Fruit fly (Drosophila melanogaster) whole organism, embryonic: ENCODE measurements around the gene CG33298.

ENCODE experiments used
- CG10979 ChIP-seq: fragments of 200-800 bp; sonication (Bioruptor generic); optimal IDR thresholded peaks from 2 replicates; lab custom pipeline; 2018; ENCODE audit warnings: missing biosample characterization, mild to moderate bottlenecking, missing genetic modification characterization, moderate library complexity
- CG12071 ChIP-seq: fragments of 200-800 bp; sonication (Bioruptor generic); optimal IDR thresholded peaks from 3 replicates; lab custom pipeline; 2018; ENCODE audit warnings: missing biosample characterization, mild to moderate bottlenecking, missing genetic modification characterization
- CG12769 ChIP-seq: fragments of 200-800 bp; sonication (Bioruptor generic); optimal IDR thresholded peaks from 2 replicates; lab custom pipeline; 2019; ENCODE audit warnings: missing biosample characterization, mild to moderate bottlenecking, missing genetic modification characterization, moderate library complexity
- CG13296 ChIP-seq: fragments of 200-800 bp; sonication (Bioruptor generic); optimal IDR thresholded peaks from 3 replicates; lab custom pipeline; 2018; ENCODE audit warnings: missing biosample characterization, mild to moderate bottlenecking, missing genetic modification characterization
- CG14441 ChIP-seq: fragments of 200-800 bp; sonication (Bioruptor generic); IDR thresholded peaks from 2 replicates; pipeline ENCODE4 v1.3.6; 2022; ENCODE audit warnings: missing biosample characterization, missing genetic modification characterization
- CG15073 ChIP-seq: fragments of 200-800 bp; sonication (Bioruptor generic); optimal IDR thresholded peaks from 2 replicates; lab custom pipeline; 2016; ENCODE audit warnings: missing biosample characterization, missing genetic modification characterization
- CG1647 ChIP-seq: fragments of 200-800 bp; sonication (Bioruptor generic); optimal IDR thresholded peaks from 3 replicates; lab custom pipeline; 2016; ENCODE audit warnings: missing biosample characterization, missing genetic modification characterization
- CG17361 ChIP-seq: fragments of 200-800 bp; sonication (Bioruptor generic); IDR thresholded peaks from 3 replicates; pipeline ENCODE4 v1.3.6; 2022; ENCODE audit warnings: missing biosample characterization, missing genetic modification characterization
- CG17385 ChIP-seq: fragments of 200-800 bp; sonication (Bioruptor generic); optimal IDR thresholded peaks from 3 replicates; lab custom pipeline; 2018; ENCODE audit warnings: missing biosample characterization, mild to moderate bottlenecking, missing genetic modification characterization
- CG2712 ChIP-seq: fragments of 200-800 bp; optimal IDR thresholded peaks from 3 replicates; lab custom pipeline; 2019; ENCODE audit warnings: missing biosample characterization, mild to moderate bottlenecking, missing genetic modification characterization, moderate library complexity
- CG31224 ChIP-seq: fragments of 200-800 bp; sonication (Bioruptor generic); IDR thresholded peaks from 2 replicates; pipeline ENCODE4 v1.3.6; 2022; ENCODE audit warnings: missing biosample characterization, missing genetic modification characterization
- CG31388 ChIP-seq: fragments of 200-800 bp; sonication (Bioruptor generic); optimal IDR thresholded peaks from 2 replicates; lab custom pipeline; 2016; ENCODE audit warnings: missing biosample characterization, missing genetic modification characterization
- CG31441 ChIP-seq: fragments of 200-800 bp; sonication (Bioruptor generic); IDR thresholded peaks from 2 replicates; pipeline ENCODE4 v1.3.6; 2022; ENCODE audit warnings: missing biosample characterization, missing genetic modification characterization
- CG32767 ChIP-seq: fragments of 200-800 bp; sonication (Bioruptor generic); IDR thresholded peaks from 2 replicates; pipeline ENCODE4 v1.3.6; 2022; ENCODE audit warnings: missing biosample characterization, missing genetic modification characterization
- CG4360 ChIP-seq: fragments of 200-800 bp; sonication (Bioruptor generic); IDR thresholded peaks from 2 replicates; pipeline ENCODE4 v1.3.6; 2022; ENCODE audit warnings: missing biosample characterization, missing genetic modification characterization
- CG4424 ChIP-seq: fragments of 200-800 bp; sonication (Bioruptor generic); optimal IDR thresholded peaks from 3 replicates; lab custom pipeline; 2016; ENCODE audit warnings: missing biosample characterization, missing genetic modification characterization
- CG5953 ChIP-seq: fragments of 200-800 bp; sonication (Bioruptor generic); IDR thresholded peaks from 2 replicates; pipeline ENCODE4 v1.3.6; 2022; ENCODE audit warnings: missing biosample characterization, missing genetic modification characterization
- CG6272 ChIP-seq: fragments of 200-800 bp; sonication (Bioruptor generic); IDR thresholded peaks from 2 replicates; pipeline ENCODE4 v1.3.6; 2022; ENCODE audit warnings: missing biosample characterization, missing genetic modification characterization
- CG7839 ChIP-seq: fragments of 200-800 bp; sonication (Bioruptor generic); optimal IDR thresholded peaks from 3 replicates; lab custom pipeline; 2018; ENCODE audit warnings: missing biosample characterization, mild to moderate bottlenecking, missing genetic modification characterization, moderate library complexity
- CG8924 ChIP-seq: fragments of 200-800 bp; optimal IDR thresholded peaks from 3 replicates; lab custom pipeline; 2019; ENCODE audit warnings: missing biosample characterization, mild to moderate bottlenecking, missing genetic modification characterization, moderate library complexity
- CG9609 ChIP-seq: fragments of 200-800 bp; sonication (Bioruptor generic); optimal IDR thresholded peaks from 3 replicates; lab custom pipeline; 2016; ENCODE audit warnings: missing biosample characterization, missing genetic modification characterization
- CTCF ChIP-seq: fragments of 200-800 bp; sonication (Bioruptor generic); optimal IDR thresholded peaks from 2 replicates; lab custom pipeline; 2017; ENCODE audit warnings: missing biosample characterization, mild to moderate bottlenecking, missing genetic modification characterization, moderate library complexity
- CoRest ChIP-seq: fragments of 200-800 bp; sonication (Bioruptor generic); optimal IDR thresholded peaks from 3 replicates; lab custom pipeline; 2018; ENCODE audit warnings: missing biosample characterization, mild to moderate bottlenecking, missing genetic modification characterization, moderate library complexity
- D19A ChIP-seq: fragments of 200-800 bp; optimal IDR thresholded peaks from 3 replicates; lab custom pipeline; 2019; ENCODE audit warnings: missing biosample characterization, mild to moderate bottlenecking, missing genetic modification characterization, moderate library complexity
- E2f1 ChIP-seq: fragments of 200-800 bp; sonication (Bioruptor generic); IDR thresholded peaks from 2 replicates; pipeline ENCODE4 v1.3.6; 2022; ENCODE audit warnings: missing biosample characterization, missing genetic modification characterization
- Eip74EF ChIP-seq, 2 experiments: fragments of 200-800 bp in 1 of 2; fragments of >200 bp in 1 of 2; sonication (Bioruptor generic) in 1 of 2; optimal IDR thresholded peaks; 2 replicates each; lab custom pipeline; 2017 to 2019; ENCODE audit warnings: missing biosample characterization in 2 of 2, missing genetic modification characterization in 2 of 2, mild to moderate bottlenecking in 1 of 2, moderate library complexity in 1 of 2
- Ets65A ChIP-seq: fragments of 200-800 bp; sonication (Bioruptor generic); peaks from one replicate; lab custom pipeline; 2016; ENCODE audit warnings: missing biosample characterization, missing genetic modification characterization
- HLH54F ChIP-seq: fragments of 200-800 bp; sonication (Bioruptor generic); optimal IDR thresholded peaks from 3 replicates; lab custom pipeline; 2016; ENCODE audit warnings: missing biosample characterization, missing genetic modification characterization
- HmgZ ChIP-seq: fragments of 200-800 bp; sonication (Bioruptor generic); optimal IDR thresholded peaks from 2 replicates; lab custom pipeline; 2018; ENCODE audit warnings: missing biosample characterization, mild to moderate bottlenecking, missing genetic modification characterization
- NC2α ChIP-seq: fragments of 200-800 bp; sonication (Bioruptor generic); optimal IDR thresholded peaks from 2 replicates; lab custom pipeline; 2016; ENCODE audit warnings: missing biosample characterization, missing genetic modification characterization
- Ssrp ChIP-seq: fragments of 200-800 bp; sonication (Bioruptor generic); optimal IDR thresholded peaks from 2 replicates; lab custom pipeline; 2018; ENCODE audit warnings: missing biosample characterization, mild to moderate bottlenecking, missing genetic modification characterization, moderate library complexity
- ara ChIP-seq: fragments of 200-800 bp; sonication (Bioruptor generic); IDR thresholded peaks from 2 replicates; pipeline ENCODE4 v1.3.6; 2022; ENCODE audit warnings: missing biosample characterization, missing genetic modification characterization
- btn ChIP-seq: fragments of 200-800 bp; sonication (Bioruptor generic); optimal IDR thresholded peaks from 2 replicates; lab custom pipeline; 2016; ENCODE audit warnings: missing biosample characterization, missing genetic modification characterization
- chn ChIP-seq: fragments of 200-800 bp; sonication (Bioruptor generic); optimal IDR thresholded peaks from 2 replicates; lab custom pipeline; 2016; ENCODE audit warnings: missing biosample characterization, missing genetic modification characterization
- croc ChIP-seq: fragments of 200-800 bp; sonication (Bioruptor generic); conservative IDR thresholded peaks from 3 replicates; pipeline ENCODE4 v1.3.6; 2022; ENCODE audit warnings: missing biosample characterization, missing genetic modification characterization
- ems ChIP-seq: fragments of 200-800 bp; sonication (Bioruptor generic); optimal IDR thresholded peaks from 3 replicates; lab custom pipeline; 2016; ENCODE audit warnings: missing biosample characterization, missing genetic modification characterization
- eve ChIP-seq, 2 experiments: fragments of >200 bp; optimal IDR thresholded peaks; 2 replicates each; lab custom pipeline; 2017; ENCODE audit warnings: missing biosample characterization in 2 of 2, missing genetic modification characterization in 2 of 2
- ewg ChIP-seq: fragments of 200-800 bp; sonication (Bioruptor generic); optimal IDR thresholded peaks from 3 replicates; lab custom pipeline; 2017; ENCODE audit warnings: mild to moderate bottlenecking, missing biosample characterization, missing genetic modification reagents, missing genetic modification characterization
- fd3F ChIP-seq: fragments of 200-800 bp; sonication (Bioruptor generic); optimal IDR thresholded peaks from 2 replicates; lab custom pipeline; 2018; ENCODE audit warnings: missing biosample characterization, mild to moderate bottlenecking, missing genetic modification characterization, moderate library complexity
- fd96Cb ChIP-seq: fragments of 200-800 bp; sonication (Bioruptor generic); optimal IDR thresholded peaks from 2 replicates; lab custom pipeline; 2018; ENCODE audit warnings: missing biosample characterization, mild to moderate bottlenecking, missing genetic modification characterization, moderate library complexity
- her ChIP-seq: fragments of 200-800 bp; sonication (Bioruptor generic); optimal IDR thresholded peaks from 2 replicates; lab custom pipeline; 2016; ENCODE audit warnings: missing biosample characterization, missing genetic modification characterization
- ind ChIP-seq: fragments of 200-800 bp; sonication (Bioruptor generic); optimal IDR thresholded peaks from 3 replicates; lab custom pipeline; 2016; ENCODE audit warnings: missing biosample characterization, missing genetic modification characterization
- lov ChIP-seq, 2 experiments: fragments of 200-800 bp in 1 of 2; fragments of >200 bp in 1 of 2; sonication (Bioruptor generic) in 1 of 2; IDR thresholded peaks in 1 of 2; optimal IDR thresholded peaks in 1 of 2; 2 replicates in 1 of 2; 3 replicates in 1 of 2; pipeline versions ENCODE4 v1.3.6 to Lab custom; 2017 to 2022; ENCODE audit warnings: missing biosample characterization in 1 of 2, missing genetic modification characterization in 1 of 2
- mirr ChIP-seq: fragments of 200-800 bp; sonication (Bioruptor generic); optimal IDR thresholded peaks from 3 replicates; lab custom pipeline; 2018; ENCODE audit warnings: missing biosample characterization, mild to moderate bottlenecking, missing genetic modification characterization
- nerfin-1 ChIP-seq: fragments of 200-800 bp; sonication (Bioruptor generic); optimal IDR thresholded peaks from 3 replicates; lab custom pipeline; 2019; ENCODE audit warnings: missing biosample characterization, mild to moderate bottlenecking, missing genetic modification characterization, moderate library complexity
- sisA ChIP-seq: fragments of 200-800 bp; sonication (Bioruptor generic); IDR thresholded peaks from 2 replicates; pipeline ENCODE4 v1.3.6; 2022; ENCODE audit warnings: missing biosample characterization, missing genetic modification characterization
- trh ChIP-seq: fragments of 200-800 bp; sonication (Bioruptor generic); optimal IDR thresholded peaks from 2 replicates; lab custom pipeline; 2016; ENCODE audit warnings: missing biosample characterization, missing genetic modification characterization
- vvl ChIP-seq: fragments of 200-800 bp; sonication (Bioruptor generic); IDR thresholded peaks from 2 replicates; pipeline ENCODE4 v1.3.6; 2022; ENCODE audit warnings: missing biosample characterization, missing genetic modification characterization
- yki ChIP-seq: fragments of >200 bp; optimal IDR thresholded peaks from 3 replicates; lab custom pipeline; 2018
- zen ChIP-seq: fragments of 200-800 bp; sonication (Bioruptor generic); optimal IDR thresholded peaks from 3 replicates; lab custom pipeline; 2018; ENCODE audit warnings: missing biosample characterization, mild to moderate bottlenecking, missing genetic modification characterization, moderate library complexity

The CG33298 gene

DNA sequence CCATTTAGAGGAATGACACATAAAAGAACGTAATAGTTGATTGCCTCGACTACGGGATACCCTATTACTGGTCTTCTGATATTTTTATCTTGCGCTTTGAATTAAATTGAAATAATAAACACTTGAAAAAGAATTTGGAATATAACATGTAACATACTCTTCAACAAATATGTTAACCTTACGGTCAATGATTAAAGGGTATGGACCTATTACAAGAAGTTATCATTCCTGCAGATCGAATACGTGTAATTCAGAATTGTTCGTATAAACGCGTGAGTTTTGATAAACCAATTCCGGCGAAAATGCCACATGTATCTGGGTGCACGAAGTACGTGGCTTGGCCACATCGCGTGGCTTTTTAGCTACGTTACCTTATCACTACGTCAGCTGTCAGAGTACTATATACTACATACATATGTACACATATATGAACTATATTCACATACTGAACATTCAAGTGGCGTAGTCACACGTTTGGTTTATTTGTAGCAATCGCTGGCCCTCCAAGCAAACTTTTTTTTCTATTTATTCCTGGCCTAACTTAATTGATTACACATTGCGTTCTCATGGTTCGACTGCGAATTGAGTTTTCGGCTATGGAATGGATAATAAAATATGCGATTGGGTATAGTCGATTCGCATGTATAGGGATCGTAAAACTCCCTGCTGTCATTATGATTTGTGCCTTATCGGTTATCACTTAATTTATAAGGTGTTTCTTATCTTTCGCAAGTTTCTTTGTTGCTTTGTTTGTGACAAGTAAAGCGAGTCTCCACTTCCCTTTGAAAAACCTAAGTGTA, 3.1 kb downstream of the CG33298 start (continued):
- TF ChIP-seq NC2α (GFP tag; lab: Kevin White, UChicago), result no peak
- peak; percentile 43 for TF ChIP-seq CG12071 (GFP tag; lab: Kevin White, UChicago)
- peak; percentile 70 for TF ChIP-seq CG31441 (GFP tag; lab: Robert Waterston, UW)
- TF ChIP-seq ewg (GFP tag; lab: Kevin White, UChicago), result peak; percentile 33
- no peak; the same call in 2 of the 3 replicates for TF ChIP-seq croc (GFP tag; lab: Robert Waterston, UW)
- peak; percentile 68 for TF ChIP-seq fd96Cb (tag; lab: Kevin White, UChicago)
- peak; percentile 61 for TF ChIP-seq Ssrp (tag; lab: Kevin White, UChicago)
- TF ChIP-seq E2f1, result peak; percentile 63
- no peak for TF ChIP-seq CTCF (GFP tag; lab: Kevin White, UChicago)
- TF ChIP-seq CG17361 (GFP tag; lab: Robert Waterston, UW), result peak; percentile 79; the same call in 2 of the 3 replicates
- no peak for TF ChIP-seq CG4360 (GFP tag; lab: Robert Waterston, UW)
- no peak for TF ChIP-seq eve (GFP tag; optimal IDR thresholded peaks at IDR 0.05; lab: Kevin White, UChicago)
- no peak for TF ChIP-seq yki (lab: Kevin White, UChicago)
- peak in 1 of 2 experiments; percentile 60 for TF ChIP-seq Eip74EF (GFP tag; optimal IDR thresholded peaks at IDR 0.05; lab: Kevin White, UChicago)
- peak; percentile 43 for TF ChIP-seq btn (GFP tag; lab: Kevin White, UChicago)
- TF ChIP-seq CG10979, result peak; percentile 60
- TF ChIP-seq HmgZ (tag; lab: Kevin White, UChicago), result peak; percentile 50
- TF ChIP-seq her (GFP tag; lab: Kevin White, UChicago), result no peak
- peak; percentile 84 for TF ChIP-seq vvl (GFP tag; lab: Robert Waterston, UW)
- TF ChIP-seq CG1647, result peak; percentile 17
- TF ChIP-seq ems (GFP tag; lab: Kevin White, UChicago), result peak; percentile 38
- no peak for TF ChIP-seq CG5953 (GFP tag; lab: Robert Waterston, UW)
- peak; percentile 91 for TF ChIP-seq Ets65A (GFP tag; lab: Kevin White, UChicago)
- peak; percentile 30 for TF ChIP-seq CG9609 (GFP tag; lab: Kevin White, UChicago)
- peak; percentile 28 for TF ChIP-seq CG13296 (GFP tag; lab: Kevin White, UChicago)
- no peak for TF ChIP-seq CG15073 (GFP tag; lab: Kevin White, UChicago)
- peak; percentile 44 for TF ChIP-seq CG8924 (tag; lab: Kevin White, UChicago)
- TF ChIP-seq CG6272 (GFP tag; lab: Robert Waterston, UW), result 0 out of 2 replicates have a peak, but pooled peaks have one; percentile 30
- TF ChIP-seq CG7839 (tag; lab: Kevin White, UChicago), result peak; percentile 82
- TF ChIP-seq sisA (GFP tag; lab: Robert Waterston, UW), result peak; percentile 34
- peak; percentile 59; the same call in 1 of the 2 replicates for TF ChIP-seq CG32767 (GFP tag; lab: Robert Waterston, UW)
- peak; percentile 83 for TF ChIP-seq mirr (GFP tag; lab: Kevin White, UChicago)
- TF ChIP-seq CG12769 (tag; lab: Kevin White, UChicago), result peak; percentile 73
- no peak for TF ChIP-seq lov (optimal IDR thresholded peaks at IDR 0.05; lab: Kevin White, UChicago)
- peak; percentile 62; the same call in 1 of the 3 replicates for TF ChIP-seq lov (GFP tag; IDR thresholded peaks at IDR 0.05; lab: Robert Waterston, UW)
- TF ChIP-seq CG4424 (GFP tag; lab: Kevin White, UChicago), result peak; percentile 67
- TF ChIP-seq ind, result peak; percentile 73
- TF ChIP-seq CG31224, result peak; percentile 51
- TF ChIP-seq CG17385 (GFP tag; lab: Kevin White, UChicago), result peak; percentile 22
- TF ChIP-seq CG31388 (GFP tag; lab: Kevin White, UChicago), result peak; percentile 12
- peak; percentile 80 for TF ChIP-seq D19A (tag; lab: Kevin White, UChicago)
- no peak for TF ChIP-seq trh (GFP tag; lab: Kevin White, UChicago)
- peak; percentile 52 for TF ChIP-seq CoRest (tag; lab: Kevin White, UChicago)
- TF ChIP-seq chn, result peak; percentile 12
- TF ChIP-seq CG2712 (tag; lab: Kevin White, UChicago), result peak; percentile 75
- TF ChIP-seq HLH54F (GFP tag; lab: Kevin White, UChicago), result peak; percentile 38
- TF ChIP-seq zen, result peak; percentile 27
- TF ChIP-seq fd3F (GFP tag; lab: Kevin White, UChicago), result peak; percentile 38
- peak; percentile 73 for TF ChIP-seq ara (GFP tag; lab: Robert Waterston, UW)
- TF ChIP-seq CG14441, result peak; percentile 80
- TF ChIP-seq nerfin-1 (tag; lab: Kevin White, UChicago), result peak; percentile 34
